Worm (Caenorhabditis elegans) whole organism, L2 larva: ENCODE measurements around the gene ceh-76.

Experiments
- C34F6.9 ChIP-seq: fragments of 150-350 bp; optimal IDR thresholded peaks from 2 replicates; lab custom pipeline; 2014; ENCODE audit warnings: missing biosample characterization, missing genetic modification characterization
- R02D3.7 ChIP-seq: fragments of 150-350 bp; optimal IDR thresholded peaks from 2 replicates; lab custom pipeline; 2014; ENCODE audit warnings: missing biosample characterization, missing genetic modification characterization
- Y55F3AM.14 ChIP-seq: fragments of 200-800 bp; sonication (Bioruptor generic); optimal IDR thresholded peaks from 2 replicates; lab custom pipeline; 2018; ENCODE audit warnings: mild to moderate bottlenecking, missing genetic modification characterization, missing compliant biosample characterization
- ZK546.5 ChIP-seq: sonication (generic microtip); optimal IDR thresholded peaks from 2 replicates; lab custom pipeline; 2017; ENCODE audit warnings: missing biosample characterization, missing genetic modification characterization
- alr-1 ChIP-seq: fragments of 150-350 bp; optimal IDR thresholded peaks from 2 replicates; lab custom pipeline; 2014; ENCODE audit warnings: missing biosample characterization, missing genetic modification characterization
- ama-1 ChIP-seq: fragments of 150-350 bp; optimal IDR thresholded peaks from 2 replicates; lab custom pipeline; 2018; ENCODE audit warnings: inconsistent platforms
- blmp-1 ChIP-seq: sonication (generic microtip); optimal IDR thresholded peaks from 2 replicates; lab custom pipeline; 2017; ENCODE audit warnings: missing genetic modification characterization, mild to moderate bottlenecking, missing compliant biosample characterization, antibody characterized with exemption, moderate library complexity; ENCODE audit not compliant: insufficient read depth
- ceh-16 ChIP-seq: fragments of 150-350 bp; optimal IDR thresholded peaks from 2 replicates; lab custom pipeline; 2014; ENCODE audit warnings: missing biosample characterization, missing genetic modification characterization
- ceh-82 ChIP-seq: fragments of 150-350 bp; optimal IDR thresholded peaks from 2 replicates; lab custom pipeline; 2014; ENCODE audit warnings: missing biosample characterization, missing genetic modification characterization
- crh-2 ChIP-seq: sonication (generic microtip); optimal IDR thresholded peaks from 2 replicates; lab custom pipeline; 2017; ENCODE audit warnings: missing biosample characterization, missing genetic modification characterization
- egl-27 ChIP-seq: sonication (generic microtip); optimal IDR thresholded peaks from 3 replicates; lab custom pipeline; 2017; ENCODE audit warnings: missing biosample characterization, missing genetic modification reagents, missing genetic modification characterization
- elt-1 ChIP-seq: fragments of 150-350 bp; optimal IDR thresholded peaks from 2 replicates; lab custom pipeline; 2014; ENCODE audit warnings: missing biosample characterization, missing genetic modification characterization
- elt-3 ChIP-seq: sonication (generic microtip); optimal IDR thresholded peaks from 2 replicates; lab custom pipeline; 2017; ENCODE audit warnings: missing biosample characterization, missing genetic modification characterization
- fos-1 ChIP-seq: fragments of 150-350 bp; optimal IDR thresholded peaks from 2 replicates; lab custom pipeline; 2014; ENCODE audit warnings: missing biosample characterization, missing genetic modification characterization
- gmeb-1 ChIP-seq: fragments of 150-350 bp; optimal IDR thresholded peaks from 2 replicates; lab custom pipeline; 2014; ENCODE audit warnings: missing biosample characterization, missing genetic modification characterization
- lin-11 ChIP-seq: fragments of 150-350 bp; sonication (generic microtip); optimal IDR thresholded peaks from 2 replicates; lab custom pipeline; 2014; ENCODE audit warnings: missing biosample characterization, missing genetic modification characterization, inconsistent platforms, mixed read lengths
- lin-13 ChIP-seq: fragments of 150-350 bp; optimal IDR thresholded peaks from 2 replicates; lab custom pipeline; 2014; ENCODE audit warnings: missing biosample characterization, missing genetic modification reagents, missing genetic modification characterization
- lin-39 ChIP-seq: fragments of 150-350 bp; optimal IDR thresholded peaks from 2 replicates; lab custom pipeline; 2014; ENCODE audit warnings: missing biosample characterization, missing genetic modification reagents, missing genetic modification characterization
- lsy-2 ChIP-seq, 2 experiments: fragments of 150-350 bp in 1 of 2; sonication (generic microtip) in 1 of 2; optimal IDR thresholded peaks; 2 replicates each; lab custom pipeline; 2014 to 2017; ENCODE audit warnings: missing biosample characterization in 2 of 2, missing genetic modification characterization in 2 of 2
- mab-5 ChIP-seq: fragments of 150-350 bp; optimal IDR thresholded peaks from 2 replicates; lab custom pipeline; 2014; ENCODE audit warnings: missing biosample characterization, missing genetic modification characterization
- mbf-1 ChIP-seq: sonication (generic microtip); optimal IDR thresholded peaks from 2 replicates; lab custom pipeline; 2017; ENCODE audit warnings: missing biosample characterization, missing genetic modification characterization
- mdl-1 ChIP-seq, 2 experiments: fragments of 150-350 bp in 1 of 2; sonication (generic microtip) in 1 of 2; optimal IDR thresholded peaks; 2 replicates each; lab custom pipeline; 2017; ENCODE audit warnings: missing biosample characterization in 2 of 2, missing genetic modification characterization in 2 of 2
- nhr-10 ChIP-seq: sonication (generic microtip); optimal IDR thresholded peaks from 2 replicates; lab custom pipeline; 2017; ENCODE audit warnings: missing biosample characterization, missing genetic modification characterization
- nhr-11 ChIP-seq: fragments of 150-350 bp; optimal IDR thresholded peaks from 2 replicates; lab custom pipeline; 2014; ENCODE audit warnings: missing biosample characterization, missing genetic modification characterization
- nhr-12 ChIP-seq: fragments of 150-350 bp; optimal IDR thresholded peaks from 2 replicates; lab custom pipeline; 2014; ENCODE audit warnings: missing biosample characterization, missing genetic modification characterization
- nhr-129 ChIP-seq: fragments of 150-350 bp; optimal IDR thresholded peaks from 2 replicates; lab custom pipeline; 2014; ENCODE audit warnings: missing biosample characterization, missing genetic modification characterization
- nhr-21 ChIP-seq: fragments of 150-350 bp; optimal IDR thresholded peaks from 2 replicates; lab custom pipeline; 2014; ENCODE audit warnings: missing biosample characterization, missing genetic modification characterization
- nhr-23 ChIP-seq: fragments of 150-350 bp; optimal IDR thresholded peaks from 2 replicates; lab custom pipeline; 2014; ENCODE audit warnings: missing biosample characterization, missing genetic modification reagents, missing genetic modification characterization
- nhr-237 ChIP-seq: fragments of 150-350 bp; optimal IDR thresholded peaks from 2 replicates; lab custom pipeline; 2014; ENCODE audit warnings: missing biosample characterization, missing genetic modification characterization
- nhr-25 ChIP-seq: fragments of 150-350 bp; sonication (generic microtip); optimal IDR thresholded peaks from 3 replicates; lab custom pipeline; 2014; ENCODE audit warnings: missing biosample characterization, missing genetic modification characterization
- nhr-6 ChIP-seq: fragments of 150-350 bp; optimal IDR thresholded peaks from 2 replicates; lab custom pipeline; 2014; ENCODE audit warnings: missing biosample characterization, missing genetic modification characterization
- nhr-77 ChIP-seq: fragments of 150-350 bp; optimal IDR thresholded peaks from 2 replicates; lab custom pipeline; 2014; ENCODE audit warnings: missing biosample characterization, missing genetic modification characterization
- peb-1 ChIP-seq: fragments of 150-350 bp; optimal IDR thresholded peaks from 2 replicates; lab custom pipeline; 2014; ENCODE audit warnings: missing biosample characterization, missing genetic modification characterization
- sem-4 ChIP-seq: fragments of 150-350 bp; optimal IDR thresholded peaks from 2 replicates; lab custom pipeline; 2014; ENCODE audit warnings: missing biosample characterization, missing genetic modification reagents, missing genetic modification characterization
- sma-3 ChIP-seq: sonication (generic microtip); optimal IDR thresholded peaks from 2 replicates; lab custom pipeline; 2016; ENCODE audit warnings: missing genetic modification reagents, missing genetic modification characterization, missing compliant biosample characterization
- sma-9 ChIP-seq, 2 experiments: fragments of 150-350 bp in 1 of 2; sonication (generic microtip) in 1 of 2; optimal IDR thresholded peaks; 2 replicates each; lab custom pipeline; 2014 to 2016; ENCODE audit warnings: missing genetic modification characterization in 2 of 2, mild to moderate bottlenecking in 1 of 2, missing biosample characterization in 1 of 2, missing compliant biosample characterization in 1 of 2, missing genetic modification reagents in 1 of 2, moderate library complexity in 1 of 2
- snpc-4 ChIP-seq: fragments of 150-350 bp; optimal IDR thresholded peaks from 2 replicates; lab custom pipeline; 2014; ENCODE audit warnings: missing biosample characterization, missing genetic modification characterization
- unc-39 ChIP-seq: fragments of 150-350 bp; optimal IDR thresholded peaks from 2 replicates; lab custom pipeline; 2014; ENCODE audit warnings: missing biosample characterization, missing genetic modification characterization
- unc-55 ChIP-seq: fragments of 150-350 bp; sonication (generic microtip); optimal IDR thresholded peaks from 3 replicates; lab custom pipeline; 2014; ENCODE audit warnings: missing biosample characterization, missing genetic modification reagents, missing genetic modification characterization
- unc-62 ChIP-seq: fragments of 150-350 bp; optimal IDR thresholded peaks from 2 replicates; lab custom pipeline; 2014; ENCODE audit warnings: missing biosample characterization, missing genetic modification reagents, missing genetic modification characterization
- ztf-1 ChIP-seq: fragments of 200-800 bp; sonication (Bioruptor generic); conservative IDR thresholded peaks from 2 replicates; pipeline ENCODE4 v1.3.6; 2022; ENCODE audit warnings: missing genetic modification characterization, missing compliant biosample characterization
- ztf-11 ChIP-seq: sonication (generic microtip); optimal IDR thresholded peaks from 2 replicates; lab custom pipeline; 2017; ENCODE audit warnings: missing biosample characterization, missing genetic modification characterization
- ztf-4 ChIP-seq: fragments of 150-350 bp; optimal IDR thresholded peaks from 2 replicates; lab custom pipeline; 2014; ENCODE audit warnings: missing biosample characterization, missing genetic modification characterization

Gene ceh-76

ce11 chrV:7983381-7984052, 11.0 kb downstream of the ceh-76 start, which contains the start of the genes natb-1 and abhd-12:
TSS of gene natb-1 (minus strand) at chrV:7983431.
TSS of gene abhd-12 (plus strand) at chrV:7983879.
- peak; percentile 3 for TF ChIP-seq blmp-1 (tag; lab: Kevin White, UChicago)
- peak; percentile 30 for TF ChIP-seq nhr-25 (tag; lab: Kevin White, UChicago)
- no peak for TF ChIP-seq nhr-10 (tag; lab: Kevin White, UChicago)
- peak; percentile 54 for TF ChIP-seq gmeb-1 (tag; lab: Kevin White, UChicago)
- no peak for TF ChIP-seq ztf-1 (GFP tag; lab: Robert Waterston, UW)
- no peak for TF ChIP-seq nhr-21 (tag; lab: Kevin White, UChicago)
- no peak for TF ChIP-seq mdl-1 (tag; optimal IDR thresholded peaks at IDR 0.05; lab: Kevin White, UChicago)
- TF ChIP-seq nhr-129 (tag; lab: Kevin White, UChicago) = peak; percentile 45
- TF ChIP-seq fos-1 = peak; percentile 20
- no peak for TF ChIP-seq nhr-237 (tag; lab: Kevin White, UChicago)
- TF ChIP-seq unc-55 = peak; percentile 72
- peak; percentile 75 for TF ChIP-seq C34F6.9 (tag; lab: Kevin White, UChicago)
- TF ChIP-seq mbf-1 = no peak
- peak; percentile 84 to 96 for TF ChIP-seq lsy-2 (tag; optimal IDR thresholded peaks at IDR 0.05; lab: Kevin White, UChicago)
- TF ChIP-seq crh-2 = peak; percentile 12
- no peak for TF ChIP-seq nhr-23 (tag; lab: Kevin White, UChicago)

ce11 chrV:7980993-7981595, 13.4 kb downstream of the ceh-76 start, which contains the start of gene F26D11.1:
TSS of gene F26D11.1 (plus strand) at chrV:7981545.
- TF ChIP-seq ceh-16 (no peak), R02D3.7 (tag; lab: Kevin White, UChicago) (no peak), sma-9 (GFP tag; optimal IDR thresholded peaks at IDR 0.05; lab: Kevin White, UChicago) (no peak), sma-9 (tag; optimal IDR thresholded peaks at IDR 0.05; lab: Kevin White, UChicago) (no peak), nhr-25 (tag; lab: Kevin White, UChicago) (no peak), unc-39 (tag; lab: Kevin White, UChicago) (no peak), elt-1 (tag; lab: Kevin White, UChicago) (no peak), nhr-77 (tag; lab: Kevin White, UChicago) (no peak), mab-5 (no peak), peb-1 (tag; lab: Kevin White, UChicago) (no peak), lin-39 (tag; lab: Kevin White, UChicago) (no peak), sma-3 (GFP tag; lab: Kevin White, UChicago) (no peak), unc-62 (GFP tag; lab: Kevin White, UChicago) (no peak), sem-4 (tag; lab: Kevin White, UChicago) (no peak), mbf-1 (no peak), ztf-11 (no peak), alr-1 (tag; lab: Kevin White, UChicago) (no peak), nhr-6 (no peak), egl-27 (tag; lab: Kevin White, UChicago) (no peak)

- TF ChIP-seq nhr-12 (tag; lab: Kevin White, UChicago) = no peak
- no peak for TF ChIP-seq ZK546.5 (tag; lab: Kevin White, UChicago)
- peak; percentile 83 for TF ChIP-seq unc-55
- TF ChIP-seq snpc-4 (tag; lab: Kevin White, UChicago) = peak; percentile 26
- TF ChIP-seq lin-11 (tag; lab: Kevin White, UChicago) = no peak
- TF ChIP-seq elt-1 (tag; lab: Kevin White, UChicago) = no peak
- no peak for TF ChIP-seq ama-1 (lab: Kevin White, UChicago)
- no peak for TF ChIP-seq ztf-1 (GFP tag; lab: Robert Waterston, UW)
- no peak for TF ChIP-seq nhr-6
- TF ChIP-seq nhr-129 (tag; lab: Kevin White, UChicago) = peak; percentile 28
- TF ChIP-seq sma-9 (GFP tag; optimal IDR thresholded peaks at IDR 0.05; lab: Kevin White, UChicago) = peak; percentile 19
- no peak for TF ChIP-seq sma-9 (tag; optimal IDR thresholded peaks at IDR 0.05; lab: Kevin White, UChicago)
- no peak for TF ChIP-seq ztf-4 (tag; lab: Kevin White, UChicago)
- TF ChIP-seq elt-3 = no peak
- no peak for TF ChIP-seq R02D3.7 (tag; lab: Kevin White, UChicago)
- peak; percentile 11 for TF ChIP-seq Y55F3AM.14 (GFP tag; lab: Kevin White, UChicago)
- peak; percentile 62 for TF ChIP-seq C34F6.9 (tag; lab: Kevin White, UChicago)
- no peak for TF ChIP-seq ztf-11
- TF ChIP-seq alr-1 (tag; lab: Kevin White, UChicago) = no peak
- TF ChIP-seq nhr-11 (tag; lab: Kevin White, UChicago) = no peak
- no peak for TF ChIP-seq nhr-10 (tag; lab: Kevin White, UChicago)
- no peak for TF ChIP-seq nhr-237 (tag; lab: Kevin White, UChicago)
- TF ChIP-seq lsy-2 (tag; optimal IDR thresholded peaks at IDR 0.05; lab: Kevin White, UChicago) = peak in 1 of 2 experiments; percentile 56
- TF ChIP-seq crh-2 = peak; percentile 11
- TF ChIP-seq blmp-1 (tag; lab: Kevin White, UChicago) = no peak
- TF ChIP-seq mab-5 = no peak
- no peak for TF ChIP-seq peb-1 (tag; lab: Kevin White, UChicago)
- no peak for TF ChIP-seq nhr-21 (tag; lab: Kevin White, UChicago)
- no peak for TF ChIP-seq fos-1
- TF ChIP-seq ceh-82 (tag; lab: Kevin White, UChicago) = no peak
- TF ChIP-seq lin-13 (GFP tag; lab: Kevin White, UChicago) = no peak
- TF ChIP-seq nhr-77 (tag; lab: Kevin White, UChicago) = no peak
- no peak for TF ChIP-seq nhr-23 (tag; lab: Kevin White, UChicago)
- TF ChIP-seq unc-62 (GFP tag; lab: Kevin White, UChicago) = no peak
- TF ChIP-seq sma-3 (GFP tag; lab: Kevin White, UChicago) = no peak
Observed at ce11 chrV:7980370-7980987, 14.0 kb downstream of the ceh-76 start.
